Fruit fly (Drosophila melanogaster) whole organism, embryonic: ENCODE data around the gene Pex11c.

Experiments used
- CG10267 ChIP-seq: fragments of 200-800 bp; sonication (Bioruptor generic); optimal IDR thresholded peaks from 2 replicates; lab custom pipeline; 2018; ENCODE audit warnings: missing biosample characterization, mild to moderate bottlenecking, missing genetic modification characterization, moderate library complexity
- CG10274 ChIP-seq: fragments of 200-800 bp; sonication (Bioruptor generic); optimal IDR thresholded peaks from 3 replicates; lab custom pipeline; 2017; ENCODE audit warnings: missing biosample characterization, mild to moderate bottlenecking, missing genetic modification characterization
- CG11093 ChIP-seq: fragments of 200-800 bp; sonication (Bioruptor generic); IDR thresholded peaks from 3 replicates; pipeline ENCODE4 v1.3.6; 2022; ENCODE audit warnings: missing biosample characterization, missing genetic modification characterization
- CG12071 ChIP-seq: fragments of 200-800 bp; sonication (Bioruptor generic); optimal IDR thresholded peaks from 3 replicates; lab custom pipeline; 2018; ENCODE audit warnings: missing biosample characterization, mild to moderate bottlenecking, missing genetic modification characterization
- CG12219 ChIP-seq: fragments of 200-800 bp; sonication (Bioruptor generic); optimal IDR thresholded peaks from 3 replicates; lab custom pipeline; 2018; ENCODE audit warnings: missing biosample characterization, mild to moderate bottlenecking, missing genetic modification characterization
- CG12744 ChIP-seq: fragments of 200-800 bp; sonication (Bioruptor generic); optimal IDR thresholded peaks from 2 replicates; lab custom pipeline; 2016; ENCODE audit warnings: missing biosample characterization, missing genetic modification characterization
- CG14441 ChIP-seq: fragments of 200-800 bp; sonication (Bioruptor generic); IDR thresholded peaks from 2 replicates; pipeline ENCODE4 v1.3.6; 2022; ENCODE audit warnings: missing biosample characterization, missing genetic modification characterization
- CG14965 ChIP-seq: fragments of 200-800 bp; sonication (Bioruptor generic); optimal IDR thresholded peaks from 2 replicates; lab custom pipeline; 2016; ENCODE audit warnings: missing biosample characterization, missing genetic modification characterization, borderline replicate concordance
- CG15696 ChIP-seq: fragments of 200-800 bp; sonication (Bioruptor generic); optimal IDR thresholded peaks from 2 replicates; lab custom pipeline; 2019; ENCODE audit warnings: missing biosample characterization, mild to moderate bottlenecking, missing genetic modification characterization, moderate library complexity
- CG1647 ChIP-seq: fragments of 200-800 bp; sonication (Bioruptor generic); optimal IDR thresholded peaks from 3 replicates; lab custom pipeline; 2016; ENCODE audit warnings: missing biosample characterization, missing genetic modification characterization
- CG16815 ChIP-seq: fragments of 200-800 bp; sonication (Bioruptor generic); optimal IDR thresholded peaks from 3 replicates; lab custom pipeline; 2017; ENCODE audit warnings: missing biosample characterization, mild to moderate bottlenecking, missing genetic modification characterization
- CG16863 ChIP-seq: fragments of 200-800 bp; sonication (Bioruptor generic); optimal IDR thresholded peaks from 3 replicates; lab custom pipeline; 2016; ENCODE audit warnings: missing biosample characterization, missing genetic modification characterization
- CG17186 ChIP-seq: fragments of 200-800 bp; sonication (Bioruptor generic); optimal IDR thresholded peaks from 3 replicates; lab custom pipeline; 2017; ENCODE audit warnings: missing biosample characterization, missing genetic modification reagents, missing genetic modification characterization
- CG17802 ChIP-seq: fragments of 200-800 bp; sonication (Bioruptor generic); optimal IDR thresholded peaks from 2 replicates; lab custom pipeline; 2018; ENCODE audit warnings: missing biosample characterization, mild to moderate bottlenecking, missing genetic modification characterization, moderate library complexity
- CG18599 ChIP-seq: fragments of 200-800 bp; sonication (Bioruptor generic); optimal IDR thresholded peaks from 3 replicates; lab custom pipeline; 2017; ENCODE audit warnings: missing biosample characterization, missing genetic modification characterization, mild to moderate bottlenecking, moderate library complexity, missing genetic modification reagents
- CG2202 ChIP-seq: fragments of 200-800 bp; sonication (Bioruptor generic); optimal IDR thresholded peaks from 2 replicates; lab custom pipeline; 2018; ENCODE audit warnings: missing biosample characterization, mild to moderate bottlenecking, missing genetic modification characterization
- CG2678 ChIP-seq: fragments of 200-800 bp; sonication (Bioruptor generic); optimal IDR thresholded peaks from 3 replicates; lab custom pipeline; 2019; ENCODE audit warnings: missing biosample characterization, mild to moderate bottlenecking, missing genetic modification characterization, moderate library complexity
- CG2712 ChIP-seq: fragments of 200-800 bp; optimal IDR thresholded peaks from 3 replicates; lab custom pipeline; 2019; ENCODE audit warnings: missing biosample characterization, mild to moderate bottlenecking, missing genetic modification characterization, moderate library complexity
- CG30020 ChIP-seq: fragments of 200-800 bp; optimal IDR thresholded peaks from 2 replicates; lab custom pipeline; 2019; ENCODE audit warnings: missing biosample characterization, mild to moderate bottlenecking, missing genetic modification characterization, moderate library complexity
- CG4617 ChIP-seq: fragments of 200-800 bp; sonication (Bioruptor generic); optimal IDR thresholded peaks from 3 replicates; lab custom pipeline; 2016; ENCODE audit warnings: missing biosample characterization, missing genetic modification characterization, borderline replicate concordance
- CG4820 ChIP-seq: fragments of 200-800 bp; sonication (Bioruptor generic); optimal IDR thresholded peaks from 3 replicates; lab custom pipeline; 2016; ENCODE audit warnings: missing biosample characterization, missing genetic modification characterization
- CG8281 ChIP-seq: fragments of 200-800 bp; sonication (Bioruptor generic); optimal IDR thresholded peaks from 2 replicates; lab custom pipeline; 2018; ENCODE audit warnings: missing biosample characterization, mild to moderate bottlenecking, missing genetic modification characterization, moderate library complexity
- CrebB ChIP-seq: fragments of 200-800 bp; sonication (Bioruptor generic); optimal IDR thresholded peaks from 3 replicates; lab custom pipeline; 2018; ENCODE audit warnings: missing biosample characterization, mild to moderate bottlenecking, missing genetic modification characterization
- Dek ChIP-seq: fragments of 200-800 bp; sonication (Bioruptor generic); optimal IDR thresholded peaks from 3 replicates; lab custom pipeline; 2019; ENCODE audit warnings: missing biosample characterization, mild to moderate bottlenecking, missing genetic modification characterization, moderate library complexity
- Dip2 ChIP-seq: fragments of 200-800 bp; sonication (Bioruptor generic); IDR thresholded peaks from 2 replicates; pipeline ENCODE4 v1.3.6; 2022; ENCODE audit warnings: missing biosample characterization, missing genetic modification characterization
- Hey ChIP-seq: fragments of 200-800 bp; sonication (Bioruptor generic); optimal IDR thresholded peaks from 3 replicates; lab custom pipeline; 2018; ENCODE audit warnings: missing biosample characterization, mild to moderate bottlenecking, missing genetic modification characterization
- Neu2 ChIP-seq: fragments of 200-800 bp; sonication (Bioruptor generic); optimal IDR thresholded peaks from 3 replicates; lab custom pipeline; 2016; ENCODE audit warnings: missing biosample characterization, missing genetic modification characterization, borderline replicate concordance
- Opbp ChIP-seq: fragments of 200-800 bp; sonication (Bioruptor generic); IDR thresholded peaks from 3 replicates; pipeline ENCODE4 v1.3.6; 2022; ENCODE audit warnings: missing biosample characterization, missing genetic modification characterization; ENCODE audit not compliant: partially characterized antibody
- PHDP ChIP-seq: fragments of 200-800 bp; sonication (Bioruptor generic); optimal IDR thresholded peaks from 3 replicates; lab custom pipeline; 2018; ENCODE audit warnings: missing biosample characterization, mild to moderate bottlenecking, missing genetic modification characterization, moderate library complexity
- Poxn ChIP-seq: fragments of 200-800 bp; sonication (Bioruptor generic); IDR thresholded peaks from 2 replicates; pipeline ENCODE4 v1.3.6; 2022; ENCODE audit warnings: missing biosample characterization, missing genetic modification characterization
- Sox100B ChIP-seq: fragments of 200-800 bp; sonication (Bioruptor generic); optimal IDR thresholded peaks from 3 replicates; lab custom pipeline; 2018; ENCODE audit warnings: missing biosample characterization, mild to moderate bottlenecking, missing genetic modification characterization
- Spps ChIP-seq: fragments of 200-800 bp; sonication (Bioruptor generic); optimal IDR thresholded peaks from 2 replicates; lab custom pipeline; 2018; ENCODE audit warnings: missing biosample characterization, mild to moderate bottlenecking, missing genetic modification characterization
- Sry-δ ChIP-seq: fragments of 200-800 bp; sonication (Bioruptor generic); optimal IDR thresholded peaks from 2 replicates; lab custom pipeline; 2016; ENCODE audit warnings: missing biosample characterization, missing genetic modification characterization
- Vsx1 ChIP-seq: fragments of 200-800 bp; sonication (Bioruptor generic); optimal IDR thresholded peaks from 2 replicates; lab custom pipeline; 2017; ENCODE audit warnings: missing biosample characterization, mild to moderate bottlenecking, missing genetic modification characterization, missing genetic modification reagents
- chinmo ChIP-seq: fragments of 200-800 bp; sonication (Bioruptor generic); IDR thresholded peaks from 4 replicates; pipeline ENCODE4 v1.3.6; 2022; ENCODE audit warnings: missing biosample characterization, missing genetic modification characterization; ENCODE audit not compliant: partially characterized antibody
- ci ChIP-seq: fragments of 200-800 bp; sonication (Bioruptor generic); IDR thresholded peaks from 3 replicates; pipeline ENCODE4 v1.3.6; 2022; ENCODE audit warnings: missing biosample characterization, missing genetic modification characterization
- corto ChIP-seq: fragments of 200-800 bp; sonication (Bioruptor generic); optimal IDR thresholded peaks from 2 replicates; lab custom pipeline; 2016; ENCODE audit warnings: missing biosample characterization, mild to moderate bottlenecking, missing genetic modification characterization, moderate library complexity
- crol ChIP-seq: fragments of 200-800 bp; sonication (Bioruptor generic); IDR thresholded peaks from 2 replicates; pipeline ENCODE4 v1.3.6; 2022; ENCODE audit warnings: missing biosample characterization, missing genetic modification characterization
- disco-r ChIP-seq: fragments of 200-800 bp; sonication (Bioruptor generic); optimal IDR thresholded peaks from 2 replicates; lab custom pipeline; 2016; ENCODE audit warnings: missing biosample characterization, missing genetic modification characterization
- gt ChIP-seq: fragments of 200-800 bp; sonication (Bioruptor generic); IDR thresholded peaks from 2 replicates; pipeline ENCODE4 v1.3.6; 2022; ENCODE audit warnings: missing biosample characterization, missing genetic modification characterization
- hbn ChIP-seq: fragments of 200-800 bp; sonication (Bioruptor generic); IDR thresholded peaks from 2 replicates; pipeline ENCODE4 v1.3.6; 2022; ENCODE audit warnings: missing biosample characterization, missing genetic modification characterization; ENCODE audit not compliant: partially characterized antibody
- her ChIP-seq: fragments of 200-800 bp; sonication (Bioruptor generic); optimal IDR thresholded peaks from 2 replicates; lab custom pipeline; 2016; ENCODE audit warnings: missing biosample characterization, missing genetic modification characterization
- jing ChIP-seq: fragments of 200-800 bp; sonication (Bioruptor generic); optimal IDR thresholded peaks from 2 replicates; lab custom pipeline; 2018; ENCODE audit warnings: missing biosample characterization, mild to moderate bottlenecking, missing genetic modification characterization
- jumu ChIP-seq: fragments of 200-800 bp; sonication (Bioruptor generic); optimal IDR thresholded peaks from 3 replicates; lab custom pipeline; 2016; ENCODE audit warnings: missing biosample characterization, missing genetic modification characterization
- kah ChIP-seq: fragments of 200-800 bp; sonication (Bioruptor generic); optimal IDR thresholded peaks from 2 replicates; lab custom pipeline; 2018; ENCODE audit warnings: missing biosample characterization, mild to moderate bottlenecking, missing genetic modification characterization
- pzg ChIP-seq: fragments of 200-800 bp; sonication (Bioruptor generic); optimal IDR thresholded peaks from 3 replicates; lab custom pipeline; 2018; ENCODE audit warnings: missing biosample characterization, mild to moderate bottlenecking, missing genetic modification characterization, moderate library complexity
- repo ChIP-seq: fragments of 200-800 bp; sonication (Bioruptor generic); optimal IDR thresholded peaks from 2 replicates; lab custom pipeline; 2016; ENCODE audit warnings: missing biosample characterization, missing genetic modification characterization
- tll ChIP-seq, 2 experiments: fragments of 200-800 bp in 1 of 2; fragments of >200 bp in 1 of 2; sonication (Bioruptor generic) in 1 of 2; optimal IDR thresholded peaks; 2 replicates each; lab custom pipeline; 2017 to 2019; ENCODE audit warnings: missing biosample characterization in 2 of 2, missing genetic modification characterization in 2 of 2, mild to moderate bottlenecking in 1 of 2, moderate library complexity in 1 of 2
- ttk ChIP-seq: fragments of 200-800 bp; sonication (Bioruptor generic); IDR thresholded peaks from 2 replicates; pipeline ENCODE4 v2.1.2; 2022; ENCODE audit warnings: missing biosample characterization, missing genetic modification characterization
- zen ChIP-seq: fragments of 200-800 bp; sonication (Bioruptor generic); optimal IDR thresholded peaks from 3 replicates; lab custom pipeline; 2018; ENCODE audit warnings: missing biosample characterization, mild to moderate bottlenecking, missing genetic modification characterization, moderate library complexity

Pex11c gene

dm6 chr3R:23309690-23310089 is 51.5 kb downstream of the Pex11c start (continued):
- no peak for TF ChIP-seq Sox100B (GFP tag; lab: Kevin White, UChicago)
- no peak for TF ChIP-seq CG14965 (GFP tag; lab: Kevin White, UChicago)
- no peak for TF ChIP-seq CG12071
- no peak for TF ChIP-seq ci (GFP tag; lab: Robert Waterston, UW)
- no peak for TF ChIP-seq CG2678
- no peak for TF ChIP-seq Neu2
- no peak for TF ChIP-seq kah (GFP tag; lab: Kevin White, UChicago)
- TF ChIP-seq CG14441 (GFP tag; lab: Robert Waterston, UW): no peak
- TF ChIP-seq chinmo (GFP tag; lab: Robert Waterston, UW): 0 out of 4 replicates have a peak, but pooled peaks have one; percentile 49
- TF ChIP-seq CG11093 (GFP tag; lab: Robert Waterston, UW): no peak

DNA sequence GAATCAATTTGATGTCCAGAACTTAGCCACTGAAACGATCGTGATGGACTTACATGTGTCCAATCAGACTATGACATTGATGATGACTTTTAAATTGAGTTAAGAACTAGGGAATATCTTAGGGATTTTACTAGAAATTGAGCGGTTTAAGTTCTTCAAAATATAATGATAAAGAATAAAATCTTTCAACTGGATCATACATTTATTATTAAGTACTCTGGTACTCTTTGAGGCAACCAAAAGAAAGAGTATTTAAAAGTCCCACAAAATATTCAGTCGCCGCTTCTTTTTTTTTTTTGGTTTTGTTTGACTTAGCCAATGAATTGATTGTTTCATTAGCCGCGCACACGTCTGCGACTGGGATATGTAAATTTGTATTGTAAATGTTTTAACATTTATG is 52.0 kb downstream of the Pex11c start:
- TF ChIP-seq jing (GFP tag; lab: Kevin White, UChicago): no peak
- no peak for TF ChIP-seq CG12744 (GFP tag; lab: Kevin White, UChicago)
- no peak for TF ChIP-seq Hey (tag; lab: Kevin White, UChicago)
- no peak for TF ChIP-seq ttk (GFP tag; lab: Robert Waterston, UW)
- no peak for TF ChIP-seq CG17186 (GFP tag; lab: Kevin White, UChicago)
- no peak for TF ChIP-seq disco-r
- no peak for TF ChIP-seq CrebB (tag; lab: Kevin White, UChicago)
- no peak for TF ChIP-seq CG10274 (GFP tag; lab: Kevin White, UChicago)
- no peak for TF ChIP-seq Spps
- TF ChIP-seq tll (GFP tag; optimal IDR thresholded peaks at IDR 0.05; lab: Kevin White, UChicago): no peak
- TF ChIP-seq CG2202 (tag; lab: Kevin White, UChicago): no peak
- no peak for TF ChIP-seq crol (GFP tag; lab: Robert Waterston, UW)
- no peak for TF ChIP-seq CG10267 (tag; lab: Kevin White, UChicago)
- no peak for TF ChIP-seq pzg (GFP tag; lab: Kevin White, UChicago)
- no peak for TF ChIP-seq hbn (GFP tag; lab: Robert Waterston, UW)
- TF ChIP-seq CG4617 (GFP tag; lab: Kevin White, UChicago): no peak
- TF ChIP-seq Dip2: no peak
- no peak for TF ChIP-seq her (GFP tag; lab: Kevin White, UChicago)
- TF ChIP-seq gt (GFP tag; lab: Robert Waterston, UW): no peak
- TF ChIP-seq zen (tag; lab: Kevin White, UChicago): no peak
- no peak for TF ChIP-seq CG4820 (GFP tag; lab: Kevin White, UChicago)
- TF ChIP-seq CG8281 (tag; lab: Kevin White, UChicago): no peak
- no peak for TF ChIP-seq CG30020 (tag; lab: Kevin White, UChicago)
- TF ChIP-seq CG17802 (tag; lab: Kevin White, UChicago): no peak
- peak; percentile 17 for TF ChIP-seq CG2678
- no peak for TF ChIP-seq jumu (GFP tag; lab: Kevin White, UChicago)
- no peak for TF ChIP-seq corto
- TF ChIP-seq CG15696 (tag; lab: Kevin White, UChicago): no peak
- TF ChIP-seq PHDP (tag; lab: Kevin White, UChicago): no peak
- TF ChIP-seq Vsx1 (GFP tag; lab: Kevin White, UChicago): peak; percentile 21
- TF ChIP-seq Sry-δ (GFP tag; lab: Kevin White, UChicago): no peak
- peak; percentile 6 for TF ChIP-seq CG2712 (tag; lab: Kevin White, UChicago)
- no peak for TF ChIP-seq Dek (tag; lab: Kevin White, UChicago)
- no peak for TF ChIP-seq CG18599 (GFP tag; lab: Kevin White, UChicago)
- no peak for TF ChIP-seq CG12219 (GFP tag; lab: Kevin White, UChicago)
- TF ChIP-seq CG16815: no peak
- TF ChIP-seq repo (GFP tag; lab: Kevin White, UChicago): no peak
- TF ChIP-seq CG16863 (GFP tag; lab: Kevin White, UChicago): no peak
- TF ChIP-seq Opbp (GFP tag; lab: Robert Waterston, UW): no peak
- TF ChIP-seq Poxn: no peak
- TF ChIP-seq CG1647 (GFP tag; lab: Kevin White, UChicago): no peak
